Fruit fly (Drosophila melanogaster) whole organism, embryonic: ENCODE data around the gene CG42514.

ENCODE experiments used
- Ada2b ChIP-seq: fragments of 200-800 bp; sonication (Bioruptor generic); IDR thresholded peaks from 2 replicates; pipeline ENCODE4 v1.3.6; 2022; ENCODE audit warnings: missing biosample characterization, missing genetic modification characterization
- CG10565 ChIP-seq: fragments of 200-800 bp; sonication (Bioruptor generic); optimal IDR thresholded peaks from 3 replicates; lab custom pipeline; 2016; ENCODE audit warnings: missing biosample characterization, mild to moderate bottlenecking, missing genetic modification characterization
- CG11504 ChIP-seq: fragments of 200-800 bp; sonication (Bioruptor generic); optimal IDR thresholded peaks from 3 replicates; lab custom pipeline; 2019; ENCODE audit warnings: missing biosample characterization, mild to moderate bottlenecking, missing genetic modification characterization, moderate library complexity
- CG11695 ChIP-seq: fragments of 200-800 bp; sonication (Bioruptor generic); IDR thresholded peaks from 3 replicates; pipeline ENCODE4 v1.3.6; 2022; ENCODE audit warnings: missing biosample characterization, missing genetic modification characterization
- CG15601 ChIP-seq: fragments of 200-800 bp; sonication (Bioruptor generic); optimal IDR thresholded peaks from 3 replicates; lab custom pipeline; 2019; ENCODE audit warnings: missing biosample characterization, mild to moderate bottlenecking, missing genetic modification characterization, moderate library complexity
- CG15696 ChIP-seq: fragments of 200-800 bp; sonication (Bioruptor generic); optimal IDR thresholded peaks from 2 replicates; lab custom pipeline; 2019; ENCODE audit warnings: missing biosample characterization, mild to moderate bottlenecking, missing genetic modification characterization, moderate library complexity
- CG17186 ChIP-seq: fragments of 200-800 bp; sonication (Bioruptor generic); optimal IDR thresholded peaks from 3 replicates; lab custom pipeline; 2017; ENCODE audit warnings: missing biosample characterization, missing genetic modification reagents, missing genetic modification characterization
- CG17568 ChIP-seq: fragments of 200-800 bp; sonication (Bioruptor generic); optimal IDR thresholded peaks from 2 replicates; lab custom pipeline; 2018; ENCODE audit warnings: missing biosample characterization, mild to moderate bottlenecking, missing genetic modification characterization, moderate library complexity
- CG2116 ChIP-seq: fragments of 200-800 bp; sonication (Bioruptor generic); optimal IDR thresholded peaks from 3 replicates; lab custom pipeline; 2018; ENCODE audit warnings: missing biosample characterization, mild to moderate bottlenecking, missing genetic modification characterization
- CG32532 ChIP-seq: fragments of 200-800 bp; sonication (Bioruptor generic); IDR thresholded peaks from 2 replicates; pipeline ENCODE4 v1.3.6; 2022; ENCODE audit warnings: missing biosample characterization, missing genetic modification characterization
- CG34422 ChIP-seq: fragments of 200-800 bp; sonication (Bioruptor generic); IDR thresholded peaks from 3 replicates; pipeline ENCODE4 v1.3.6; 2022; ENCODE audit warnings: missing biosample characterization, missing genetic modification characterization
- CG4328 ChIP-seq: fragments of 200-800 bp; sonication (Bioruptor generic); optimal IDR thresholded peaks from 3 replicates; lab custom pipeline; 2017; ENCODE audit warnings: missing biosample characterization, missing genetic modification reagents, missing genetic modification characterization
- CG4424 ChIP-seq: fragments of 200-800 bp; sonication (Bioruptor generic); optimal IDR thresholded peaks from 3 replicates; lab custom pipeline; 2016; ENCODE audit warnings: missing biosample characterization, missing genetic modification characterization
- CG4820 ChIP-seq: fragments of 200-800 bp; sonication (Bioruptor generic); optimal IDR thresholded peaks from 3 replicates; lab custom pipeline; 2016; ENCODE audit warnings: missing biosample characterization, missing genetic modification characterization
- CG6654 ChIP-seq: fragments of 200-800 bp; sonication (Bioruptor generic); optimal IDR thresholded peaks from 2 replicates; lab custom pipeline; 2017; ENCODE audit warnings: missing biosample characterization, mild to moderate bottlenecking, missing genetic modification characterization
- CG6791 ChIP-seq: fragments of 200-800 bp; sonication (Bioruptor generic); IDR thresholded peaks from 3 replicates; pipeline ENCODE4 v1.3.6; 2022; ENCODE audit warnings: missing biosample characterization, missing genetic modification characterization; ENCODE audit not compliant: partially characterized antibody
- CG6854 ChIP-seq: fragments of 200-800 bp; sonication (Bioruptor generic); optimal IDR thresholded peaks from 3 replicates; lab custom pipeline; 2017; ENCODE audit warnings: missing biosample characterization, mild to moderate bottlenecking, missing genetic modification characterization
- CG8924 ChIP-seq: fragments of 200-800 bp; optimal IDR thresholded peaks from 3 replicates; lab custom pipeline; 2019; ENCODE audit warnings: missing biosample characterization, mild to moderate bottlenecking, missing genetic modification characterization, moderate library complexity
- CG8944 ChIP-seq: fragments of 200-800 bp; sonication (Bioruptor generic); optimal IDR thresholded peaks from 3 replicates; lab custom pipeline; 2016; ENCODE audit warnings: missing biosample characterization, missing genetic modification characterization
- CG9215 ChIP-seq: fragments of 200-800 bp; sonication (Bioruptor generic); IDR thresholded peaks from 2 replicates; pipeline ENCODE4 v1.3.6; 2022; ENCODE audit warnings: missing biosample characterization, missing genetic modification characterization
- CTCF ChIP-seq: fragments of 200-800 bp; sonication (Bioruptor generic); optimal IDR thresholded peaks from 2 replicates; lab custom pipeline; 2017; ENCODE audit warnings: missing biosample characterization, mild to moderate bottlenecking, missing genetic modification characterization, moderate library complexity
- D19A ChIP-seq: fragments of 200-800 bp; optimal IDR thresholded peaks from 3 replicates; lab custom pipeline; 2019; ENCODE audit warnings: missing biosample characterization, mild to moderate bottlenecking, missing genetic modification characterization, moderate library complexity
- Deaf1 ChIP-seq: fragments of 200-800 bp; optimal IDR thresholded peaks from 3 replicates; lab custom pipeline; 2019; ENCODE audit warnings: missing biosample characterization, mild to moderate bottlenecking, missing genetic modification characterization, moderate library complexity
- Fer1 ChIP-seq: fragments of 200-800 bp; sonication (Bioruptor generic); optimal IDR thresholded peaks from 2 replicates; lab custom pipeline; 2017; ENCODE audit warnings: missing biosample characterization, mild to moderate bottlenecking, missing genetic modification characterization
- H15 ChIP-seq: fragments of 200-800 bp; sonication (Bioruptor generic); IDR thresholded peaks from 3 replicates; pipeline ENCODE4 v1.3.6; 2022; ENCODE audit warnings: missing biosample characterization, missing genetic modification characterization
- Hmr ChIP-seq: fragments of 200-800 bp; sonication (Bioruptor generic); optimal IDR thresholded peaks from 3 replicates; lab custom pipeline; 2017; ENCODE audit warnings: mild to moderate bottlenecking, missing biosample characterization, missing genetic modification reagents, missing genetic modification characterization
- Hr3 ChIP-seq: fragments of 200-800 bp; sonication (Bioruptor generic); optimal IDR thresholded peaks from 3 replicates; lab custom pipeline; 2016; ENCODE audit warnings: missing biosample characterization, missing genetic modification characterization
- Mrtf ChIP-seq: fragments of 200-800 bp; sonication (Bioruptor generic); IDR thresholded peaks from 3 replicates; pipeline ENCODE4 v1.3.6; 2022; ENCODE audit warnings: missing biosample characterization, missing genetic modification characterization
- NFAT ChIP-seq: fragments of 200-800 bp; sonication (Bioruptor generic); IDR thresholded peaks from 2 replicates; pipeline ENCODE4 v1.3.6; 2022; ENCODE audit warnings: missing biosample characterization, missing genetic modification characterization
- NK7.1 ChIP-seq: fragments of 200-800 bp; sonication (Bioruptor generic); optimal IDR thresholded peaks from 3 replicates; lab custom pipeline; 2016; ENCODE audit warnings: missing biosample characterization, missing genetic modification characterization
- Oaz ChIP-seq: fragments of 200-800 bp; sonication (Bioruptor generic); IDR thresholded peaks from 2 replicates; pipeline ENCODE4 v1.3.6; 2022; ENCODE audit warnings: missing biosample characterization, missing genetic modification characterization
- PHDP ChIP-seq: fragments of 200-800 bp; sonication (Bioruptor generic); optimal IDR thresholded peaks from 3 replicates; lab custom pipeline; 2018; ENCODE audit warnings: missing biosample characterization, mild to moderate bottlenecking, missing genetic modification characterization, moderate library complexity
- Pdp1 ChIP-seq, 2 experiments: fragments of 200-800 bp; sonication (Bioruptor generic); optimal IDR thresholded peaks; 3 replicates each; lab custom pipeline; 2016; ENCODE audit warnings: missing biosample characterization in 2 of 2, missing genetic modification characterization in 2 of 2, mild to moderate bottlenecking in 1 of 2, moderate library complexity in 1 of 2
- Ptx1 ChIP-seq: fragments of 200-800 bp; sonication (Bioruptor generic); IDR thresholded peaks from 2 replicates; pipeline ENCODE4 v1.3.6; 2022; ENCODE audit warnings: missing biosample characterization, missing genetic modification characterization
- Sox102F ChIP-seq: fragments of 200-800 bp; sonication (Bioruptor generic); optimal IDR thresholded peaks from 2 replicates; lab custom pipeline; 2018; ENCODE audit warnings: missing biosample characterization, mild to moderate bottlenecking, missing genetic modification characterization, moderate library complexity
- Sry-β ChIP-seq: fragments of 200-800 bp; sonication (Bioruptor generic); optimal IDR thresholded peaks from 2 replicates; lab custom pipeline; 2018; ENCODE audit warnings: missing biosample characterization, mild to moderate bottlenecking, missing genetic modification characterization, moderate library complexity
- bab2 ChIP-seq: fragments of 200-800 bp; sonication (Bioruptor generic); optimal IDR thresholded peaks from 2 replicates; lab custom pipeline; 2016; ENCODE audit warnings: missing biosample characterization, missing genetic modification characterization
- chm ChIP-seq: fragments of 200-800 bp; sonication (Bioruptor generic); IDR thresholded peaks from 2 replicates; pipeline ENCODE4 v1.3.6; 2022; ENCODE audit warnings: missing biosample characterization, missing genetic modification characterization
- ci ChIP-seq: fragments of 200-800 bp; sonication (Bioruptor generic); IDR thresholded peaks from 3 replicates; pipeline ENCODE4 v1.3.6; 2022; ENCODE audit warnings: missing biosample characterization, missing genetic modification characterization
- corto ChIP-seq: fragments of 200-800 bp; sonication (Bioruptor generic); optimal IDR thresholded peaks from 2 replicates; lab custom pipeline; 2016; ENCODE audit warnings: missing biosample characterization, mild to moderate bottlenecking, missing genetic modification characterization, moderate library complexity
- dm ChIP-seq: fragments of 200-800 bp; sonication (Bioruptor generic); optimal IDR thresholded peaks from 3 replicates; lab custom pipeline; 2016; ENCODE audit warnings: missing biosample characterization, missing genetic modification characterization
- dmrt99B ChIP-seq: fragments of 200-800 bp; sonication (Bioruptor generic); optimal IDR thresholded peaks from 2 replicates; lab custom pipeline; 2018; ENCODE audit warnings: missing biosample characterization, mild to moderate bottlenecking, missing genetic modification characterization, moderate library complexity
- hbn ChIP-seq: fragments of 200-800 bp; sonication (Bioruptor generic); IDR thresholded peaks from 2 replicates; pipeline ENCODE4 v1.3.6; 2022; ENCODE audit warnings: missing biosample characterization, missing genetic modification characterization; ENCODE audit not compliant: partially characterized antibody
- lab ChIP-seq: fragments of 200-800 bp; sonication (Bioruptor generic); optimal IDR thresholded peaks from 3 replicates; lab custom pipeline; 2017; ENCODE audit warnings: missing biosample characterization, missing genetic modification characterization, mild to moderate bottlenecking, moderate library complexity, missing genetic modification reagents
- lilli ChIP-seq: fragments of 200-800 bp; sonication (Bioruptor generic); optimal IDR thresholded peaks from 3 replicates; lab custom pipeline; 2016; ENCODE audit warnings: missing biosample characterization, missing genetic modification characterization
- odd ChIP-seq: fragments of 200-800 bp; sonication (Bioruptor generic); optimal IDR thresholded peaks from 2 replicates; lab custom pipeline; 2017; ENCODE audit warnings: missing biosample characterization, mild to moderate bottlenecking, missing genetic modification characterization
- pho ChIP-seq: fragments of 200-800 bp; sonication (Bioruptor generic); optimal IDR thresholded peaks from 2 replicates; lab custom pipeline; 2016; ENCODE audit warnings: missing biosample characterization, missing genetic modification characterization
- sens-2 ChIP-seq: fragments of 200-800 bp; sonication (Bioruptor generic); IDR thresholded peaks from 2 replicates; pipeline ENCODE4 v1.3.6; 2022; ENCODE audit warnings: missing biosample characterization, missing genetic modification characterization
- ssp ChIP-seq: fragments of 200-800 bp; sonication (Bioruptor generic); IDR thresholded peaks from 2 replicates; pipeline ENCODE4 v1.3.6; 2022; ENCODE audit warnings: missing biosample characterization, missing genetic modification characterization
- tap ChIP-seq: fragments of 200-800 bp; optimal IDR thresholded peaks from 3 replicates; lab custom pipeline; 2019; ENCODE audit warnings: missing biosample characterization, mild to moderate bottlenecking, missing genetic modification characterization, moderate library complexity

Gene CG42514

dm6 chr3L:16544220-16544619 lies 48.2 kb upstream of the CG42514 start (continued):
- peak; percentile 41; the same call in 1 of the 2 replicates for TF ChIP-seq Ptx1 (GFP tag; lab: Robert Waterston, UW)
- TF ChIP-seq CG15696: no peak
- TF ChIP-seq tap (tag; lab: Kevin White, UChicago): peak; percentile 6
- peak; percentile 47 for TF ChIP-seq lilli (GFP tag; lab: Kevin White, UChicago)
- no peak for TF ChIP-seq CG4328 (GFP tag; lab: Kevin White, UChicago)
- peak; percentile 76 for TF ChIP-seq Sox102F
- TF ChIP-seq chm (GFP tag; lab: Robert Waterston, UW): no peak
- TF ChIP-seq CG2116 (GFP tag; lab: Kevin White, UChicago): no peak
- TF ChIP-seq corto (GFP tag; lab: Kevin White, UChicago): no peak
- TF ChIP-seq CG34422: no peak
- TF ChIP-seq pho (GFP tag; lab: Kevin White, UChicago): no peak
- TF ChIP-seq Pdp1 (GFP tag; optimal IDR thresholded peaks at IDR 0.05; lab: Kevin White, UChicago): peak in 1 of 2 experiments; percentile 28
- TF ChIP-seq ci (GFP tag; lab: Robert Waterston, UW): peak; percentile 71
- peak; percentile 48 for TF ChIP-seq D19A (tag; lab: Kevin White, UChicago)
- peak; percentile 18; the same call in 1 of the 2 replicates for TF ChIP-seq Oaz (GFP tag; lab: Robert Waterston, UW)
- TF ChIP-seq PHDP (tag; lab: Kevin White, UChicago): peak; percentile 35
- no peak for TF ChIP-seq CG10565 (GFP tag; lab: Kevin White, UChicago)
- peak; percentile 42 for TF ChIP-seq Hr3
- 0 out of 3 replicates have a peak, but pooled peaks have one; percentile 40 for TF ChIP-seq H15 (GFP tag; lab: Robert Waterston, UW)
- peak; percentile 66 for TF ChIP-seq CG11504 (tag; lab: Kevin White, UChicago)
- TF ChIP-seq hbn (GFP tag; lab: Robert Waterston, UW): no peak
- peak; percentile 35 for TF ChIP-seq CG4424 (GFP tag; lab: Kevin White, UChicago)
- TF ChIP-seq CTCF (GFP tag; lab: Kevin White, UChicago): no peak
- TF ChIP-seq dm (GFP tag; lab: Kevin White, UChicago): no peak
- TF ChIP-seq Ada2b (GFP tag; lab: Robert Waterston, UW): 0 out of 2 replicates have a peak, but pooled peaks have one; percentile 18
- TF ChIP-seq CG32532: peak; percentile 45; the same call in 1 of the 2 replicates
- TF ChIP-seq NK7.1 (GFP tag; lab: Kevin White, UChicago): no peak
- no peak for TF ChIP-seq CG9215 (GFP tag; lab: Robert Waterston, UW)
- no peak for TF ChIP-seq CG6654 (GFP tag; lab: Kevin White, UChicago)
- no peak for TF ChIP-seq bab2 (GFP tag; lab: Kevin White, UChicago)
- TF ChIP-seq CG11695 (GFP tag; lab: Robert Waterston, UW): 0 out of 3 replicates have a peak, but pooled peaks have one; percentile 8
- no peak for TF ChIP-seq Mrtf (GFP tag; lab: Robert Waterston, UW)
- peak; percentile 57 for TF ChIP-seq CG4820 (GFP tag; lab: Kevin White, UChicago)
- no peak for TF ChIP-seq ssp (GFP tag; lab: Robert Waterston, UW)
- TF ChIP-seq CG8944 (GFP tag; lab: Kevin White, UChicago): peak; percentile 16
- TF ChIP-seq CG8924 (tag; lab: Kevin White, UChicago): no peak
- TF ChIP-seq Sry-β (GFP tag; lab: Kevin White, UChicago): no peak
- TF ChIP-seq CG17186 (GFP tag; lab: Kevin White, UChicago): no peak
- no peak for TF ChIP-seq NFAT (GFP tag; lab: Robert Waterston, UW)
- no peak for TF ChIP-seq CG6791 (GFP tag; lab: Robert Waterston, UW)

- TF ChIP-seq sens-2 (no peak), Hmr (GFP tag; lab: Kevin White, UChicago) (peak; percentile 35), Deaf1 (peak; percentile 63), CG17568 (GFP tag; lab: Kevin White, UChicago) (peak; percentile 26), odd (GFP tag; lab: Kevin White, UChicago) (peak; percentile 28), CG32532 (peak; percentile 33; the same call in 1 of the 2 replicates), CG15601 (peak; percentile 100), Fer1 (GFP tag; lab: Kevin White, UChicago) (peak; percentile 61), CG6854 (GFP tag; lab: Kevin White, UChicago) (peak; percentile 22), dmrt99B (tag; lab: Kevin White, UChicago) (no peak), NFAT (GFP tag; lab: Robert Waterston, UW) (0 out of 2 replicates have a peak, but pooled peaks have one; percentile 7), lab (GFP tag; lab: Kevin White, UChicago) (peak; percentile 36)
These were observed 47.1 kb upstream of the CG42514 start, which contains the start of gene CG43373 for dm6 chr3L:16542998-16543624. TSS of gene CG43373 (minus strand) at chr3L:16543370.
